Fruit fly (Drosophila melanogaster) whole organism, prepupa: ENCODE data around the gene Ugt37D1.

Source experiments
- CG4318 ChIP-seq: fragments of 200-800 bp; sonication (Bioruptor generic); optimal IDR thresholded peaks from 3 replicates; lab custom pipeline; 2017; ENCODE audit warnings: missing biosample characterization, mild to moderate bottlenecking, missing genetic modification characterization
- CG7368 ChIP-seq: fragments of 200-800 bp; sonication (Bioruptor generic); optimal IDR thresholded peaks from 3 replicates; lab custom pipeline; 2016; ENCODE audit warnings: missing biosample characterization, missing genetic modification characterization
- CG8632 ChIP-seq: fragments of 200-800 bp; sonication (Bioruptor generic); optimal IDR thresholded peaks from 3 replicates; lab custom pipeline; 2016; ENCODE audit warnings: missing biosample characterization, missing genetic modification characterization
- Ets96B ChIP-seq: fragments of 200-800 bp; optimal IDR thresholded peaks from 2 replicates; lab custom pipeline; 2019; ENCODE audit warnings: missing biosample characterization, mild to moderate bottlenecking, missing genetic modification characterization, moderate library complexity
- Gug ChIP-seq: fragments of 200-800 bp; sonication (Bioruptor generic); IDR thresholded peaks from 2 replicates; pipeline ENCODE4 v1.3.6; 2022; ENCODE audit warnings: missing biosample characterization, missing genetic modification characterization
- OdsH ChIP-seq: fragments of 200-800 bp; sonication (Bioruptor generic); optimal IDR thresholded peaks from 3 replicates; lab custom pipeline; 2016; ENCODE audit warnings: missing biosample characterization, missing genetic modification characterization
- Sox102F ChIP-seq: fragments of 200-800 bp; sonication (Bioruptor generic); optimal IDR thresholded peaks from 2 replicates; lab custom pipeline; 2016; ENCODE audit warnings: missing biosample characterization, mild to moderate bottlenecking, missing genetic modification characterization
- acj6 ChIP-seq: fragments of 200-800 bp; sonication (Bioruptor generic); optimal IDR thresholded peaks from 3 replicates; lab custom pipeline; 2016; ENCODE audit warnings: missing biosample characterization, missing genetic modification characterization
- fd59A ChIP-seq: fragments of 200-800 bp; sonication (Bioruptor generic); optimal IDR thresholded peaks from 2 replicates; lab custom pipeline; 2017; ENCODE audit warnings: missing biosample characterization, mild to moderate bottlenecking, missing genetic modification characterization, missing genetic modification reagents
- fd85E ChIP-seq: fragments of 200-800 bp; sonication (Bioruptor generic); optimal IDR thresholded peaks from 3 replicates; lab custom pipeline; 2016; ENCODE audit warnings: missing biosample characterization, missing genetic modification characterization

dm6 chr2L:16760504-16761417 lies 38.1 kb upstream of the Ugt37D1 start, which contains the start of gene ppk17:
- TF ChIP-seq Sox102F (GFP tag; lab: Kevin White, UChicago) (no peak), acj6 (GFP tag; lab: Kevin White, UChicago) (no peak), Gug (GFP tag; lab: Robert Waterston, UW) (0 out of 2 replicates have a peak, but pooled peaks have one; percentile 19), CG8632 (GFP tag; lab: Kevin White, UChicago) (no peak), CG7368 (GFP tag; lab: Kevin White, UChicago) (no peak), fd59A (GFP tag; lab: Kevin White, UChicago) (no peak), OdsH (GFP tag; lab: Kevin White, UChicago) (no peak), fd85E (GFP tag; lab: Kevin White, UChicago) (no peak), Ets96B (no peak), CG4318 (GFP tag; lab: Kevin White, UChicago) (no peak)
